Fruit fly (Drosophila melanogaster) Kc167 (cell line): ENCODE data around the gene CG31769.

Experiments
- insv ChIP-seq: fragments of >200 bp; optimal IDR thresholded peaks from 3 replicates; lab custom pipeline; 2018; ENCODE audit warnings: missing external identifiers
- psq ChIP-seq: fragments of >200 bp; optimal IDR thresholded peaks from 2 replicates; lab custom pipeline; 2017; ENCODE audit warnings: missing external identifiers

- TF ChIP-seq psq (lab: Kevin White, UChicago), result no peak
- no peak for TF ChIP-seq insv (lab: Kevin White, UChicago)
Observed at dm6 chr2L:14094606-14095005, 15.9 kb downstream of the CG31769 start.
